Fruit fly (Drosophila melanogaster) whole organism, embryonic: Measurements from ENCODE around the gene zen.

ENCODE experiments used
- Aef1 ChIP-seq: fragments of 200-800 bp; sonication (Bioruptor generic); IDR thresholded peaks from 3 replicates; pipeline ENCODE4 v1.3.6; 2022; ENCODE audit warnings: missing biosample characterization, missing genetic modification characterization
- B-H1 ChIP-seq: fragments of 200-800 bp; sonication (Bioruptor generic); IDR thresholded peaks from 3 replicates; pipeline ENCODE4 v1.3.6; 2022; ENCODE audit warnings: missing biosample characterization, missing genetic modification characterization
- Bteb2 ChIP-seq: fragments of 200-800 bp; sonication (Bioruptor generic); optimal IDR thresholded peaks from 2 replicates; lab custom pipeline; 2016; ENCODE audit warnings: missing biosample characterization, missing genetic modification characterization
- C15 ChIP-seq: fragments of 200-800 bp; sonication (Bioruptor generic); IDR thresholded peaks from 3 replicates; pipeline ENCODE4 v1.3.6; 2022; ENCODE audit warnings: missing biosample characterization, missing genetic modification characterization
- CG12071 ChIP-seq: fragments of 200-800 bp; sonication (Bioruptor generic); optimal IDR thresholded peaks from 3 replicates; lab custom pipeline; 2018; ENCODE audit warnings: missing biosample characterization, mild to moderate bottlenecking, missing genetic modification characterization
- CG12659 ChIP-seq: fragments of 200-800 bp; sonication (Bioruptor generic); optimal IDR thresholded peaks from 3 replicates; lab custom pipeline; 2017; ENCODE audit warnings: mild to moderate bottlenecking, missing biosample characterization, missing genetic modification reagents, missing genetic modification characterization
- CG14710 ChIP-seq: fragments of 200-800 bp; sonication (Bioruptor generic); optimal IDR thresholded peaks from 3 replicates; lab custom pipeline; 2019; ENCODE audit warnings: missing biosample characterization, mild to moderate bottlenecking, missing genetic modification characterization, moderate library complexity
- CG14965 ChIP-seq: fragments of 200-800 bp; sonication (Bioruptor generic); optimal IDR thresholded peaks from 2 replicates; lab custom pipeline; 2016; ENCODE audit warnings: missing biosample characterization, missing genetic modification characterization, borderline replicate concordance
- CG17186 ChIP-seq: fragments of 200-800 bp; sonication (Bioruptor generic); optimal IDR thresholded peaks from 3 replicates; lab custom pipeline; 2017; ENCODE audit warnings: missing biosample characterization, missing genetic modification reagents, missing genetic modification characterization
- CG1832 ChIP-seq: fragments of 200-800 bp; sonication (Bioruptor generic); optimal IDR thresholded peaks from 2 replicates; lab custom pipeline; 2017; ENCODE audit warnings: missing biosample characterization, mild to moderate bottlenecking, missing genetic modification characterization, inconsistent platforms
- CG31365 ChIP-seq: fragments of 200-800 bp; sonication (Bioruptor generic); optimal IDR thresholded peaks from 2 replicates; lab custom pipeline; 2018; ENCODE audit warnings: missing biosample characterization, mild to moderate bottlenecking, missing genetic modification characterization
- CG32767 ChIP-seq: fragments of 200-800 bp; sonication (Bioruptor generic); IDR thresholded peaks from 2 replicates; pipeline ENCODE4 v1.3.6; 2022; ENCODE audit warnings: missing biosample characterization, missing genetic modification characterization
- CG32772 ChIP-seq: fragments of 200-800 bp; sonication (Bioruptor generic); IDR thresholded peaks from 2 replicates; pipeline ENCODE4 v1.3.6; 2022; ENCODE audit warnings: missing biosample characterization, missing genetic modification characterization
- CG4854 ChIP-seq: fragments of 200-800 bp; sonication (Bioruptor generic); optimal IDR thresholded peaks from 2 replicates; lab custom pipeline; 2016; ENCODE audit warnings: missing biosample characterization, missing genetic modification characterization, inconsistent platforms
- CG6813 ChIP-seq: fragments of 200-800 bp; sonication (Bioruptor generic); optimal IDR thresholded peaks from 2 replicates; lab custom pipeline; 2017; ENCODE audit warnings: missing biosample characterization, missing genetic modification characterization, mild to moderate bottlenecking, moderate library complexity, missing genetic modification reagents
- CG7271 ChIP-seq: fragments of 200-800 bp; sonication (Bioruptor generic); optimal IDR thresholded peaks from 2 replicates; lab custom pipeline; 2018; ENCODE audit warnings: missing biosample characterization, mild to moderate bottlenecking, missing genetic modification characterization, moderate library complexity
- CG7839 ChIP-seq: fragments of 200-800 bp; sonication (Bioruptor generic); optimal IDR thresholded peaks from 3 replicates; lab custom pipeline; 2018; ENCODE audit warnings: missing biosample characterization, mild to moderate bottlenecking, missing genetic modification characterization, moderate library complexity
- CG8290 ChIP-seq, 3 experiments: fragments of 200-800 bp; sonication (Bioruptor generic); optimal IDR thresholded peaks; 2 replicates each; lab custom pipeline; 2016 to 2019; ENCODE audit warnings: missing biosample characterization in 3 of 3, missing genetic modification characterization in 3 of 3, mild to moderate bottlenecking in 2 of 3, moderate library complexity in 1 of 3
- CG8765 ChIP-seq: fragments of 200-800 bp; sonication (Bioruptor generic); IDR thresholded peaks from 2 replicates; pipeline ENCODE4 v1.3.6; 2022; ENCODE audit warnings: missing biosample characterization, missing genetic modification characterization
- CG8944 ChIP-seq: fragments of 200-800 bp; sonication (Bioruptor generic); optimal IDR thresholded peaks from 3 replicates; lab custom pipeline; 2016; ENCODE audit warnings: missing biosample characterization, missing genetic modification characterization
- CrebB ChIP-seq: fragments of 200-800 bp; sonication (Bioruptor generic); optimal IDR thresholded peaks from 3 replicates; lab custom pipeline; 2018; ENCODE audit warnings: missing biosample characterization, mild to moderate bottlenecking, missing genetic modification characterization
- Dfd ChIP-seq, 2 experiments: fragments of >200 bp; optimal IDR thresholded peaks; 2 replicates each; lab custom pipeline; 2017; ENCODE audit warnings: missing biosample characterization in 2 of 2, missing genetic modification characterization in 2 of 2
- Doc3 ChIP-seq: fragments of 200-800 bp; sonication (Bioruptor generic); IDR thresholded peaks from 3 replicates; pipeline ENCODE4 v1.3.6; 2022; ENCODE audit warnings: missing biosample characterization, missing genetic modification characterization; ENCODE audit not compliant: partially characterized antibody
- Fer1 ChIP-seq: fragments of 200-800 bp; sonication (Bioruptor generic); optimal IDR thresholded peaks from 2 replicates; lab custom pipeline; 2017; ENCODE audit warnings: missing biosample characterization, mild to moderate bottlenecking, missing genetic modification characterization
- Hand ChIP-seq: fragments of 200-800 bp; sonication (Bioruptor generic); optimal IDR thresholded peaks from 2 replicates; lab custom pipeline; 2017; ENCODE audit warnings: mild to moderate bottlenecking, missing biosample characterization, missing genetic modification reagents, missing genetic modification characterization
- Hey ChIP-seq: fragments of 200-800 bp; sonication (Bioruptor generic); optimal IDR thresholded peaks from 3 replicates; lab custom pipeline; 2018; ENCODE audit warnings: missing biosample characterization, mild to moderate bottlenecking, missing genetic modification characterization
- Lim3 ChIP-seq: fragments of 200-800 bp; sonication (Bioruptor generic); IDR thresholded peaks from 2 replicates; pipeline ENCODE4 v1.3.6; 2022; ENCODE audit warnings: missing biosample characterization, missing genetic modification characterization
- Ptx1 ChIP-seq: fragments of 200-800 bp; sonication (Bioruptor generic); IDR thresholded peaks from 2 replicates; pipeline ENCODE4 v1.3.6; 2022; ENCODE audit warnings: missing biosample characterization, missing genetic modification characterization
- Usf ChIP-seq: fragments of 200-800 bp; sonication (Bioruptor generic); optimal IDR thresholded peaks from 2 replicates; lab custom pipeline; 2017; ENCODE audit warnings: missing genotype, missing biosample characterization, missing genetic modification characterization
- Xbp1 ChIP-seq: fragments of 200-800 bp; sonication (Bioruptor generic); optimal IDR thresholded peaks from 3 replicates; lab custom pipeline; 2016; ENCODE audit warnings: missing biosample characterization, mild to moderate bottlenecking, missing genetic modification characterization
- ash1 ChIP-seq: fragments of 200-800 bp; sonication (Bioruptor generic); optimal IDR thresholded peaks from 2 replicates; lab custom pipeline; 2018; ENCODE audit warnings: missing biosample characterization, mild to moderate bottlenecking, missing genetic modification characterization
- br ChIP-seq: fragments of >200 bp; optimal IDR thresholded peaks from 2 replicates; lab custom pipeline; 2017
- cg ChIP-seq: fragments of 200-800 bp; sonication (Bioruptor generic); optimal IDR thresholded peaks from 3 replicates; lab custom pipeline; 2019; ENCODE audit warnings: missing biosample characterization, mild to moderate bottlenecking, missing genetic modification characterization, moderate library complexity
- eve ChIP-seq, 2 experiments: fragments of >200 bp; optimal IDR thresholded peaks; 2 replicates each; lab custom pipeline; 2017; ENCODE audit warnings: missing biosample characterization in 2 of 2, missing genetic modification characterization in 2 of 2
- gcm ChIP-seq: fragments of 200-800 bp; sonication (Bioruptor generic); optimal IDR thresholded peaks from 2 replicates; lab custom pipeline; 2019; ENCODE audit warnings: missing biosample characterization, mild to moderate bottlenecking, missing genetic modification characterization, moderate library complexity
- gt ChIP-seq: fragments of 200-800 bp; sonication (Bioruptor generic); IDR thresholded peaks from 2 replicates; pipeline ENCODE4 v1.3.6; 2022; ENCODE audit warnings: missing biosample characterization, missing genetic modification characterization
- ham ChIP-seq: fragments of 200-800 bp; sonication (Bioruptor generic); IDR thresholded peaks from 2 replicates; pipeline ENCODE4 v1.3.6; 2022; ENCODE audit warnings: missing biosample characterization, missing genetic modification characterization
- hbn ChIP-seq: fragments of 200-800 bp; sonication (Bioruptor generic); IDR thresholded peaks from 2 replicates; pipeline ENCODE4 v1.3.6; 2022; ENCODE audit warnings: missing biosample characterization, missing genetic modification characterization; ENCODE audit not compliant: partially characterized antibody
- jing ChIP-seq: fragments of 200-800 bp; sonication (Bioruptor generic); optimal IDR thresholded peaks from 2 replicates; lab custom pipeline; 2018; ENCODE audit warnings: missing biosample characterization, mild to moderate bottlenecking, missing genetic modification characterization
- lov ChIP-seq, 2 experiments: fragments of 200-800 bp in 1 of 2; fragments of >200 bp in 1 of 2; sonication (Bioruptor generic) in 1 of 2; IDR thresholded peaks in 1 of 2; optimal IDR thresholded peaks in 1 of 2; 2 replicates in 1 of 2; 3 replicates in 1 of 2; pipeline versions ENCODE4 v1.3.6 to Lab custom; 2017 to 2022; ENCODE audit warnings: missing biosample characterization in 1 of 2, missing genetic modification characterization in 1 of 2
- luna ChIP-seq: fragments of 200-800 bp; sonication (Bioruptor generic); optimal IDR thresholded peaks from 2 replicates; lab custom pipeline; 2016; ENCODE audit warnings: missing biosample characterization, missing genetic modification characterization
- mld ChIP-seq: fragments of 200-800 bp; sonication (Bioruptor generic); IDR thresholded peaks from 3 replicates; pipeline ENCODE4 v1.3.6; 2022; ENCODE audit warnings: missing biosample characterization, missing genetic modification characterization; ENCODE audit not compliant: partially characterized antibody
- ranshi ChIP-seq: fragments of 200-800 bp; sonication (Bioruptor generic); IDR thresholded peaks from 2 replicates; pipeline ENCODE4 v1.3.6; 2022; ENCODE audit warnings: missing biosample characterization, missing genetic modification characterization
- schlank ChIP-seq: fragments of 200-800 bp; sonication (Bioruptor generic); optimal IDR thresholded peaks from 2 replicates; lab custom pipeline; 2018; ENCODE audit warnings: missing biosample characterization, mild to moderate bottlenecking, missing genetic modification characterization
- sens ChIP-seq: fragments of 200-800 bp; sonication (Bioruptor generic); peaks from one replicate; lab custom pipeline; 2016; ENCODE audit warnings: missing biosample characterization, missing genetic modification characterization
- sisA ChIP-seq: fragments of 200-800 bp; sonication (Bioruptor generic); IDR thresholded peaks from 2 replicates; pipeline ENCODE4 v1.3.6; 2022; ENCODE audit warnings: missing biosample characterization, missing genetic modification characterization
- sqz ChIP-seq: fragments of 200-800 bp; sonication (Bioruptor generic); optimal IDR thresholded peaks from 3 replicates; lab custom pipeline; 2018; ENCODE audit warnings: missing biosample characterization, mild to moderate bottlenecking, missing genetic modification characterization
- trh ChIP-seq: fragments of 200-800 bp; sonication (Bioruptor generic); optimal IDR thresholded peaks from 2 replicates; lab custom pipeline; 2016; ENCODE audit warnings: missing biosample characterization, missing genetic modification characterization

zen gene

DNA sequence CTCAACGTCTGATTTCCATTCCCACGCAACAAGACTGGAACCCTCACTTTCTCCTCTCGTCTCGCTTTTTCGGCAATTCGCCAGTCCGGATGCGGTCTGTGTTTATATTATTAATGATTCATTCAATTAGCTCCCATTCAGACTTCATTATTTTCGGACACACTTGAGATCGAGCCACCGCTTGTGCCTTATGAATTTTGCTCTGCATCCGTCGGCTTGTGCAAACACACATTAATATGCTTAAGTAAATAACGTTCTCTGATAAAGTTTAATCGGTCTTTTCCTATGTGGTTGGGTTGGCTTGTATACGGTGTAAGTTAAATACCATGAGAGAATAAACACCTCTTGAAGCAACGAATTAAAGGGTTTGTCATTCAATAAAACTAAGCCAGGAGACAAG is 10.9 kb upstream of the zen start (continued):
- TF ChIP-seq hbn (GFP tag; lab: Robert Waterston, UW) (no peak), CG32767 (no peak), CG8290 (GFP tag; optimal IDR thresholded peaks at IDR 0.05; lab: Kevin White, UChicago) (peak; percentile 11), CG8290 (tag; optimal IDR thresholded peaks at IDR 0.05; lab: Kevin White, UChicago) (peak in 1 of 2 experiments; percentile 20), gcm (peak; percentile 2), sens (GFP tag; lab: Kevin White, UChicago) (peak; percentile 83), ranshi (no peak), CG7839 (tag; lab: Kevin White, UChicago) (no peak)

DNA sequence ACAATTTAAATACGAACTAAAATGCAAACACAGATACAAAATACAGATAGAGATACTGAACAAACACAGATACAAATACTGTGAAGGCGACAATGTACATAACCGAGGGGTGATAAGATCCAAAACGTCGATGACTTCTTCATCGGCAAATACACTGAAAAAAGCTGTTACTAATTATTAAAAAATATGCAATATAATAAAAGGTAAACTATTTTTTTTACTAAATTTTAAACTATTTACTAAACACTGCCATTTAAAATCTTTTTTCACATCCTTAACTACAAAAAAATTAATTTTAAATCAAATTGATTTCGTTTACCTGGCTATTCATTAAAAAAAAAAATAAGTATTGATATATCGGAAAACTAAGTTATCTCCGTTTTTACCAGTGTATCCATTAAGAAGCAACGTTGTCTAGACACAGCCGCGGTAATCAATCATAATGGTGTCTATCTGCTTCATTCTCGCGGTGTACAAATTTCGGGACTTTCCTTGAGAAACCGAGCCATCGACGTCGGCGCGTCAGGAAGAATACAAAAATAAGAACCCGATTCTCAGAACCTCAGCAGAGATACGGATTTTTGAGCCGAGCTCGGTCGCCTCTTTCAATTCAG is 8.9 kb upstream of the zen start:
- no peak for TF ChIP-seq CG31365
- TF ChIP-seq Lim3 (GFP tag; lab: Robert Waterston, UW): no peak
- TF ChIP-seq Ptx1 (GFP tag; lab: Robert Waterston, UW): peak; percentile 73
- no peak for TF ChIP-seq schlank (tag; lab: Kevin White, UChicago)
- no peak for TF ChIP-seq CG1832 (GFP tag; lab: Kevin White, UChicago)
- TF ChIP-seq CG14710 (tag; lab: Kevin White, UChicago): peak; percentile 98
- TF ChIP-seq Usf (GFP tag; lab: Kevin White, UChicago): peak; percentile 89
- TF ChIP-seq CG6813: peak; percentile 76
- no peak for TF ChIP-seq Bteb2 (GFP tag; lab: Kevin White, UChicago)
- no peak for TF ChIP-seq Hey (tag; lab: Kevin White, UChicago)
- peak; percentile 65 for TF ChIP-seq trh
- TF ChIP-seq CG8944: peak; percentile 4
- no peak for TF ChIP-seq B-H1 (GFP tag; lab: Robert Waterston, UW)
- TF ChIP-seq ham (GFP tag; lab: Robert Waterston, UW): no peak
- peak; percentile 20 for TF ChIP-seq CG4854
- TF ChIP-seq lov (optimal IDR thresholded peaks at IDR 0.05; lab: Kevin White, UChicago): no peak
- peak; percentile 26; the same call in 1 of the 3 replicates for TF ChIP-seq lov (GFP tag; IDR thresholded peaks at IDR 0.05; lab: Robert Waterston, UW)
- TF ChIP-seq Xbp1: peak; percentile 72
- TF ChIP-seq mld (GFP tag; lab: Robert Waterston, UW): no peak
- TF ChIP-seq ash1 (GFP tag; lab: Kevin White, UChicago): no peak
- no peak for TF ChIP-seq Hand (GFP tag; lab: Kevin White, UChicago)
- no peak for TF ChIP-seq C15 (GFP tag; lab: Robert Waterston, UW)
- TF ChIP-seq CG14965 (GFP tag; lab: Kevin White, UChicago): no peak
- TF ChIP-seq sqz (GFP tag; lab: Kevin White, UChicago): peak; percentile 73
- TF ChIP-seq CG7271 (tag; lab: Kevin White, UChicago): peak; percentile 93
- TF ChIP-seq luna (GFP tag; lab: Kevin White, UChicago): no peak
- no peak for TF ChIP-seq Fer1 (GFP tag; lab: Kevin White, UChicago)
- peak; percentile 6 for TF ChIP-seq CG12071
- peak; percentile 49 for TF ChIP-seq CrebB (tag; lab: Kevin White, UChicago)
- TF ChIP-seq CG17186 (GFP tag; lab: Kevin White, UChicago): peak; percentile 13
- TF ChIP-seq cg (GFP tag; lab: Kevin White, UChicago): peak; percentile 64
- peak; percentile 12 for TF ChIP-seq jing (GFP tag; lab: Kevin White, UChicago)
- peak; percentile 73; the same call in 1 of the 2 replicates for TF ChIP-seq CG8765 (GFP tag; lab: Robert Waterston, UW)
- TF ChIP-seq br (lab: Kevin White, UChicago): no peak
- TF ChIP-seq eve (GFP tag; optimal IDR thresholded peaks at IDR 0.05; lab: Kevin White, UChicago): peak; percentile 45 to 90
- no peak for TF ChIP-seq gt (GFP tag; lab: Robert Waterston, UW)
- peak; percentile 70 for TF ChIP-seq CG12659 (GFP tag; lab: Kevin White, UChicago)
- TF ChIP-seq sisA: peak; percentile 23; the same call in 1 of the 2 replicates
- TF ChIP-seq Doc3 (GFP tag; lab: Robert Waterston, UW): no peak
- TF ChIP-seq Dfd (GFP tag; optimal IDR thresholded peaks at IDR 0.05; lab: Kevin White, UChicago): no peak
- peak; percentile 72 for TF ChIP-seq CG32772 (GFP tag; lab: Robert Waterston, UW)
- no peak for TF ChIP-seq Aef1 (GFP tag; lab: Robert Waterston, UW)
